Worm (Caenorhabditis elegans): Measurements from ENCODE around the gene hrg-1.

ce11 chrX:4008922-4009321 lies 7.1 kb downstream of the hrg-1 start:
- no peak for TF ChIP-seq lin-13 (tag; optimal IDR thresholded peaks at IDR 0.05)
- TF ChIP-seq nhr-237 (tag; optimal IDR thresholded peaks at IDR 0.05): no peak
- TF ChIP-seq ztf-11 (tag; optimal IDR thresholded peaks at IDR 0.05): no peak
